Fruit fly (Drosophila melanogaster) whole organism, embryonic: ENCODE measurements around the gene slmo.

ENCODE experiments used
- Aef1 ChIP-seq: fragments of 200-800 bp; sonication (Bioruptor generic); IDR thresholded peaks from 3 replicates; pipeline ENCODE4 v1.3.6; 2022; ENCODE audit warnings: missing biosample characterization, missing genetic modification characterization
- CG10543 ChIP-seq: fragments of 200-800 bp; sonication (Bioruptor generic); optimal IDR thresholded peaks from 3 replicates; lab custom pipeline; 2017; ENCODE audit warnings: missing biosample characterization, mild to moderate bottlenecking, missing genetic modification characterization, moderate library complexity
- CG12219 ChIP-seq: fragments of 200-800 bp; sonication (Bioruptor generic); optimal IDR thresholded peaks from 3 replicates; lab custom pipeline; 2018; ENCODE audit warnings: missing biosample characterization, mild to moderate bottlenecking, missing genetic modification characterization
- CG14860 ChIP-seq: fragments of 200-800 bp; sonication (Bioruptor generic); IDR thresholded peaks from 3 replicates; pipeline ENCODE4 v1.3.6; 2022; ENCODE audit warnings: missing biosample characterization, missing genetic modification characterization; ENCODE audit not compliant: partially characterized antibody
- CG17829 ChIP-seq: fragments of 200-800 bp; optimal IDR thresholded peaks from 2 replicates; lab custom pipeline; 2019; ENCODE audit warnings: missing biosample characterization, mild to moderate bottlenecking, missing genetic modification characterization, moderate library complexity
- CG18619 ChIP-seq: fragments of 200-800 bp; sonication (Bioruptor generic); optimal IDR thresholded peaks from 3 replicates; lab custom pipeline; 2017; ENCODE audit warnings: missing biosample characterization, mild to moderate bottlenecking, missing genetic modification characterization
- CG3065 ChIP-seq: fragments of 200-800 bp; sonication (Bioruptor generic); optimal IDR thresholded peaks from 2 replicates; lab custom pipeline; 2016; ENCODE audit warnings: missing biosample characterization, missing genetic modification characterization
- CG3163 ChIP-seq: fragments of 200-800 bp; sonication (Bioruptor generic); optimal IDR thresholded peaks from 3 replicates; lab custom pipeline; 2016; ENCODE audit warnings: missing biosample characterization, missing genetic modification characterization
- CG3847 ChIP-seq: fragments of 200-800 bp; sonication (Bioruptor generic); IDR thresholded peaks from 2 replicates; pipeline ENCODE4 v1.3.6; 2022; ENCODE audit warnings: missing biosample characterization, missing genetic modification characterization
- CG3995 ChIP-seq: fragments of 200-800 bp; sonication (Bioruptor generic); optimal IDR thresholded peaks from 3 replicates; lab custom pipeline; 2016; ENCODE audit warnings: missing biosample characterization, missing genetic modification characterization
- CG4328 ChIP-seq: fragments of 200-800 bp; sonication (Bioruptor generic); optimal IDR thresholded peaks from 3 replicates; lab custom pipeline; 2017; ENCODE audit warnings: missing biosample characterization, missing genetic modification reagents, missing genetic modification characterization
- CG4730 ChIP-seq: fragments of 200-800 bp; sonication (Bioruptor generic); IDR thresholded peaks from 2 replicates; pipeline ENCODE4 v1.3.6; 2022; ENCODE audit warnings: missing biosample characterization, missing genetic modification characterization
- CG5245 ChIP-seq: fragments of 200-800 bp; sonication (Bioruptor generic); optimal IDR thresholded peaks from 3 replicates; lab custom pipeline; 2016; ENCODE audit warnings: missing biosample characterization, missing genetic modification characterization
- CG6175 ChIP-seq: fragments of 200-800 bp; sonication (Bioruptor generic); IDR thresholded peaks from 3 replicates; pipeline ENCODE4 v1.3.6; 2022; ENCODE audit warnings: missing biosample characterization, missing genetic modification characterization
- CG7928 ChIP-seq: fragments of 200-800 bp; sonication (Bioruptor generic); optimal IDR thresholded peaks from 2 replicates; lab custom pipeline; 2017; ENCODE audit warnings: missing biosample characterization, mild to moderate bottlenecking, missing genetic modification characterization
- CG9727 ChIP-seq: fragments of 200-800 bp; sonication (Bioruptor generic); optimal IDR thresholded peaks from 3 replicates; lab custom pipeline; 2017; ENCODE audit warnings: missing biosample characterization, mild to moderate bottlenecking, missing genetic modification characterization
- Dip3 ChIP-seq: fragments of 200-800 bp; sonication (Bioruptor generic); optimal IDR thresholded peaks from 3 replicates; lab custom pipeline; 2016; ENCODE audit warnings: missing biosample characterization, missing genetic modification characterization
- H15 ChIP-seq: fragments of 200-800 bp; sonication (Bioruptor generic); IDR thresholded peaks from 3 replicates; pipeline ENCODE4 v1.3.6; 2022; ENCODE audit warnings: missing biosample characterization, missing genetic modification characterization
- Hmr ChIP-seq: fragments of 200-800 bp; sonication (Bioruptor generic); optimal IDR thresholded peaks from 3 replicates; lab custom pipeline; 2017; ENCODE audit warnings: mild to moderate bottlenecking, missing biosample characterization, missing genetic modification reagents, missing genetic modification characterization
- Hsf ChIP-seq: fragments of 200-800 bp; sonication (Bioruptor generic); optimal IDR thresholded peaks from 3 replicates; lab custom pipeline; 2016; ENCODE audit warnings: missing biosample characterization, missing genetic modification characterization
- MESR4 ChIP-seq: fragments of 200-800 bp; sonication (Bioruptor generic); optimal IDR thresholded peaks from 2 replicates; lab custom pipeline; 2018; ENCODE audit warnings: missing biosample characterization, mild to moderate bottlenecking, missing genetic modification characterization, moderate library complexity
- Max ChIP-seq: fragments of 200-800 bp; sonication (Bioruptor generic); optimal IDR thresholded peaks from 2 replicates; lab custom pipeline; 2016; ENCODE audit warnings: missing biosample characterization, mild to moderate bottlenecking, missing genetic modification characterization
- Meics ChIP-seq: fragments of 200-800 bp; sonication (Bioruptor generic); optimal IDR thresholded peaks from 2 replicates; lab custom pipeline; 2017; ENCODE audit warnings: missing biosample characterization, mild to moderate bottlenecking, missing genetic modification characterization
- Myb ChIP-seq: fragments of 200-800 bp; sonication (Bioruptor generic); optimal IDR thresholded peaks from 2 replicates; lab custom pipeline; 2016; ENCODE audit warnings: missing biosample characterization, missing genetic modification characterization
- Opbp ChIP-seq: fragments of 200-800 bp; sonication (Bioruptor generic); IDR thresholded peaks from 3 replicates; pipeline ENCODE4 v1.3.6; 2022; ENCODE audit warnings: missing biosample characterization, missing genetic modification characterization; ENCODE audit not compliant: partially characterized antibody
- Scr ChIP-seq: fragments of 200-800 bp; sonication (Bioruptor generic); IDR thresholded peaks from 2 replicates; pipeline ENCODE4 v1.3.6; 2022; ENCODE audit warnings: missing biosample characterization, missing genetic modification characterization; ENCODE audit not compliant: partially characterized antibody
- Usf ChIP-seq: fragments of 200-800 bp; sonication (Bioruptor generic); optimal IDR thresholded peaks from 2 replicates; lab custom pipeline; 2017; ENCODE audit warnings: missing genotype, missing biosample characterization, missing genetic modification characterization
- Xrp1 ChIP-seq: fragments of 200-800 bp; sonication (Bioruptor generic); IDR thresholded peaks from 2 replicates; pipeline ENCODE4 v1.3.6; 2022; ENCODE audit warnings: missing biosample characterization, missing genetic modification characterization
- ab ChIP-seq: fragments of 200-800 bp; sonication (Bioruptor generic); optimal IDR thresholded peaks from 2 replicates; lab custom pipeline; 2016; ENCODE audit warnings: missing biosample characterization, missing genetic modification characterization
- amos ChIP-seq: fragments of 200-800 bp; sonication (Bioruptor generic); IDR thresholded peaks from 2 replicates; pipeline ENCODE4 v1.3.6; 2022; ENCODE audit warnings: missing biosample characterization, missing genetic modification characterization; ENCODE audit not compliant: partially characterized antibody
- ato ChIP-seq: fragments of 200-800 bp; sonication (Bioruptor generic); IDR thresholded peaks from 2 replicates; pipeline ENCODE4 v1.3.6; 2022; ENCODE audit warnings: missing biosample characterization, missing genetic modification characterization; ENCODE audit not compliant: partially characterized antibody
- bab2 ChIP-seq: fragments of 200-800 bp; sonication (Bioruptor generic); optimal IDR thresholded peaks from 2 replicates; lab custom pipeline; 2016; ENCODE audit warnings: missing biosample characterization, missing genetic modification characterization
- btn ChIP-seq: fragments of 200-800 bp; sonication (Bioruptor generic); optimal IDR thresholded peaks from 2 replicates; lab custom pipeline; 2016; ENCODE audit warnings: missing biosample characterization, missing genetic modification characterization
- chif ChIP-seq, 2 experiments: fragments of 200-800 bp; sonication (Bioruptor generic); optimal IDR thresholded peaks; 3 replicates each; lab custom pipeline; 2016; ENCODE audit warnings: missing biosample characterization in 2 of 2, missing genetic modification characterization in 2 of 2
- chinmo ChIP-seq: fragments of 200-800 bp; sonication (Bioruptor generic); IDR thresholded peaks from 4 replicates; pipeline ENCODE4 v1.3.6; 2022; ENCODE audit warnings: missing biosample characterization, missing genetic modification characterization; ENCODE audit not compliant: partially characterized antibody
- ci ChIP-seq: fragments of 200-800 bp; sonication (Bioruptor generic); IDR thresholded peaks from 3 replicates; pipeline ENCODE4 v1.3.6; 2022; ENCODE audit warnings: missing biosample characterization, missing genetic modification characterization
- crol ChIP-seq: fragments of 200-800 bp; sonication (Bioruptor generic); IDR thresholded peaks from 2 replicates; pipeline ENCODE4 v1.3.6; 2022; ENCODE audit warnings: missing biosample characterization, missing genetic modification characterization
- dm ChIP-seq: fragments of 200-800 bp; sonication (Bioruptor generic); optimal IDR thresholded peaks from 3 replicates; lab custom pipeline; 2016; ENCODE audit warnings: missing biosample characterization, missing genetic modification characterization
- ems ChIP-seq: fragments of 200-800 bp; sonication (Bioruptor generic); optimal IDR thresholded peaks from 3 replicates; lab custom pipeline; 2016; ENCODE audit warnings: missing biosample characterization, missing genetic modification characterization
- eve ChIP-seq, 2 experiments: fragments of >200 bp; optimal IDR thresholded peaks; 2 replicates each; lab custom pipeline; 2017; ENCODE audit warnings: missing biosample characterization in 2 of 2, missing genetic modification characterization in 2 of 2
- grau ChIP-seq: fragments of 200-800 bp; optimal IDR thresholded peaks from 3 replicates; lab custom pipeline; 2019; ENCODE audit warnings: missing biosample characterization, mild to moderate bottlenecking, missing genetic modification characterization, moderate library complexity
- jumu ChIP-seq: fragments of 200-800 bp; sonication (Bioruptor generic); optimal IDR thresholded peaks from 3 replicates; lab custom pipeline; 2016; ENCODE audit warnings: missing biosample characterization, missing genetic modification characterization
- klu ChIP-seq: fragments of 200-800 bp; sonication (Bioruptor generic); IDR thresholded peaks from 2 replicates; pipeline ENCODE4 v1.3.6; 2022; ENCODE audit warnings: missing biosample characterization, missing genetic modification characterization
- lab ChIP-seq: fragments of 200-800 bp; sonication (Bioruptor generic); optimal IDR thresholded peaks from 3 replicates; lab custom pipeline; 2017; ENCODE audit warnings: missing biosample characterization, missing genetic modification characterization, mild to moderate bottlenecking, moderate library complexity, missing genetic modification reagents
- lilli ChIP-seq: fragments of 200-800 bp; sonication (Bioruptor generic); optimal IDR thresholded peaks from 3 replicates; lab custom pipeline; 2016; ENCODE audit warnings: missing biosample characterization, missing genetic modification characterization
- mirr ChIP-seq: fragments of 200-800 bp; sonication (Bioruptor generic); optimal IDR thresholded peaks from 3 replicates; lab custom pipeline; 2018; ENCODE audit warnings: missing biosample characterization, mild to moderate bottlenecking, missing genetic modification characterization
- phol ChIP-seq: fragments of 200-800 bp; sonication (Bioruptor generic); optimal IDR thresholded peaks from 3 replicates; lab custom pipeline; 2018; ENCODE audit warnings: missing biosample characterization, mild to moderate bottlenecking, missing genetic modification characterization, moderate library complexity
- sqz ChIP-seq: fragments of 200-800 bp; sonication (Bioruptor generic); optimal IDR thresholded peaks from 3 replicates; lab custom pipeline; 2018; ENCODE audit warnings: missing biosample characterization, mild to moderate bottlenecking, missing genetic modification characterization
- unpg ChIP-seq: fragments of 200-800 bp; sonication (Bioruptor generic); optimal IDR thresholded peaks from 3 replicates; lab custom pipeline; 2018; ENCODE audit warnings: missing biosample characterization, mild to moderate bottlenecking, missing genetic modification characterization, moderate library complexity
- zen ChIP-seq: fragments of 200-800 bp; sonication (Bioruptor generic); optimal IDR thresholded peaks from 3 replicates; lab custom pipeline; 2018; ENCODE audit warnings: missing biosample characterization, mild to moderate bottlenecking, missing genetic modification characterization, moderate library complexity

The slmo gene

dm6 chr2L:6070656-6071231 lies 22.2 kb upstream of the slmo start, which contains the start of the genes CG9154 and Kr-h2 (continued):
- TF ChIP-seq amos, result peak; percentile 75
- TF ChIP-seq Max (GFP tag; lab: Kevin White, UChicago), result peak; percentile 14
- no peak for TF ChIP-seq chif (GFP tag; optimal IDR thresholded peaks at IDR 0.05; lab: Kevin White, UChicago)
- peak; percentile 62; the same call in 1 of the 2 replicates for TF ChIP-seq ato (GFP tag; lab: Robert Waterston, UW)
- TF ChIP-seq ab (GFP tag; lab: Kevin White, UChicago), result no peak
- TF ChIP-seq chinmo (GFP tag; lab: Robert Waterston, UW), result peak; percentile 23; the same call in 1 of the 4 replicates
- peak; percentile 32 for TF ChIP-seq Hsf (GFP tag; lab: Kevin White, UChicago)
- TF ChIP-seq CG12219 (GFP tag; lab: Kevin White, UChicago), result no peak
- no peak for TF ChIP-seq klu
- no peak for TF ChIP-seq CG3163 (GFP tag; lab: Kevin White, UChicago)
- peak; percentile 75 for TF ChIP-seq CG7928 (GFP tag; lab: Kevin White, UChicago)
- TF ChIP-seq CG14860 (GFP tag; lab: Robert Waterston, UW), result peak; percentile 78
- TF ChIP-seq CG4328 (GFP tag; lab: Kevin White, UChicago), result peak; percentile 24
- TF ChIP-seq crol, result no peak
- no peak for TF ChIP-seq eve (GFP tag; optimal IDR thresholded peaks at IDR 0.05; lab: Kevin White, UChicago)
- TF ChIP-seq Dip3 (GFP tag; lab: Kevin White, UChicago), result peak; percentile 7
- no peak for TF ChIP-seq ci (GFP tag; lab: Robert Waterston, UW)
- no peak for TF ChIP-seq CG4730 (GFP tag; lab: Robert Waterston, UW)
- TF ChIP-seq grau (tag; lab: Kevin White, UChicago), result peak; percentile 55
- TF ChIP-seq lilli (GFP tag; lab: Kevin White, UChicago), result peak; percentile 36
- peak; percentile 28; the same call in 1 of the 2 replicates for TF ChIP-seq CG3847 (GFP tag; lab: Robert Waterston, UW)
- TF ChIP-seq mirr (GFP tag; lab: Kevin White, UChicago), result peak; percentile 24
- TF ChIP-seq ems (GFP tag; lab: Kevin White, UChicago), result peak; percentile 1
- TF ChIP-seq Hmr, result peak; percentile 58
- TF ChIP-seq Meics (GFP tag; lab: Kevin White, UChicago), result peak; percentile 32
- peak; percentile 31 for TF ChIP-seq sqz (GFP tag; lab: Kevin White, UChicago)
- TF ChIP-seq Aef1, result no peak
- no peak for TF ChIP-seq CG3065 (GFP tag; lab: Kevin White, UChicago)
- TF ChIP-seq unpg, result peak; percentile 1
- TF ChIP-seq Scr, result peak; percentile 61
- peak; percentile 94 for TF ChIP-seq MESR4
- TF ChIP-seq CG5245 (GFP tag; lab: Kevin White, UChicago), result no peak
- peak; percentile 64 for TF ChIP-seq CG17829 (tag; lab: Kevin White, UChicago)
- no peak for TF ChIP-seq btn
- peak; percentile 34 for TF ChIP-seq zen (tag; lab: Kevin White, UChicago)
- TF ChIP-seq jumu (GFP tag; lab: Kevin White, UChicago), result no peak
- TF ChIP-seq CG6175, result no peak
- TF ChIP-seq CG9727 (GFP tag; lab: Kevin White, UChicago), result peak; percentile 39
- TF ChIP-seq phol (tag; lab: Kevin White, UChicago), result peak; percentile 37
- peak; percentile 87 for TF ChIP-seq Myb
- TF ChIP-seq H15 (GFP tag; lab: Robert Waterston, UW), result no peak
- TF ChIP-seq CG3995, result peak; percentile 3
- peak; percentile 62 for TF ChIP-seq CG10543 (GFP tag; lab: Kevin White, UChicago)
- TF ChIP-seq Opbp (GFP tag; lab: Robert Waterston, UW), result peak; percentile 77
- TF ChIP-seq Usf (GFP tag; lab: Kevin White, UChicago), result peak; percentile 3
- 0 out of 2 replicates have a peak, but pooled peaks have one; percentile 7 for TF ChIP-seq Xrp1 (GFP tag; lab: Robert Waterston, UW)
- peak; percentile 26 for TF ChIP-seq dm (GFP tag; lab: Kevin White, UChicago)
- no peak for TF ChIP-seq CG18619 (GFP tag; lab: Kevin White, UChicago)
- TF ChIP-seq lab, result peak; percentile 69
- TF ChIP-seq bab2, result no peak
